Worm (Caenorhabditis elegans): ENCODE measurements around the gene Y94H6A.2.

The Y94H6A.2 gene

ce11 chrIV:2747385-2748007 lies 17.4 kb downstream of the Y94H6A.2 start:
- TF ChIP-seq sma-3 (GFP tag; optimal IDR thresholded peaks at IDR 0.05) (no peak), sma-9 (GFP tag; optimal IDR thresholded peaks at IDR 0.05) (peak; percentile 16), sma-9 (tag; optimal IDR thresholded peaks at IDR 0.05) (no peak)

- TF ChIP-seq fos-1 (tag; optimal IDR thresholded peaks at IDR 0.05) = peak; percentile 53
- no peak for TF ChIP-seq ZK546.5 (tag; optimal IDR thresholded peaks at IDR 0.05)
Measured at ce11 chrIV:2748863-2749451, 18.9 kb downstream of the Y94H6A.2 start.

ce11 chrIV:2750607-2751006 lies 20.5 kb downstream of the Y94H6A.2 start:
- no peak for TF ChIP-seq snpc-4 (tag; optimal IDR thresholded peaks at IDR 0.05)
- no peak for TF ChIP-seq nhr-10 (tag; optimal IDR thresholded peaks at IDR 0.05)
- no peak for TF ChIP-seq nhr-129 (tag; optimal IDR thresholded peaks at IDR 0.05)
- TF ChIP-seq nhr-6 (tag; optimal IDR thresholded peaks at IDR 0.05) = no peak
- no peak for TF ChIP-seq mab-5 (tag; optimal IDR thresholded peaks at IDR 0.05)
- TF ChIP-seq crh-2 (tag; optimal IDR thresholded peaks at IDR 0.05) = no peak
- no peak for TF ChIP-seq nhr-77 (tag; optimal IDR thresholded peaks at IDR 0.05)

- TF ChIP-seq nhr-23 (tag; optimal IDR thresholded peaks at IDR 0.05) = no peak
- no peak for TF ChIP-seq nhr-77 (tag; optimal IDR thresholded peaks at IDR 0.05)
- TF ChIP-seq fos-1 (tag; optimal IDR thresholded peaks at IDR 0.05) = no peak
- TF ChIP-seq ztf-1 (GFP tag; conservative IDR thresholded peaks at IDR 0.05) = no peak
- no peak for TF ChIP-seq nhr-21 (tag; optimal IDR thresholded peaks at IDR 0.05)
- no peak for TF ChIP-seq sma-3 (GFP tag; optimal IDR thresholded peaks at IDR 0.05)
- no peak for TF ChIP-seq unc-39 (tag; optimal IDR thresholded peaks at IDR 0.05)
Measured at ce11 chrIV:2751568-2751967, 21.5 kb downstream of the Y94H6A.2 start, which contains the start of gene Y54G2A.41. Y54G2A.41 (plus strand) TSS chrIV:2751868.

- TF ChIP-seq unc-39 (tag; optimal IDR thresholded peaks at IDR 0.05) (no peak), dmd-4 (tag; optimal IDR thresholded peaks at IDR 0.05) (no peak), blmp-1 (tag; optimal IDR thresholded peaks at IDR 0.05; ENCODE audit: insufficient read depth) (no peak), nhr-25 (tag; optimal IDR thresholded peaks at IDR 0.05) (no peak), unc-55 (GFP tag; optimal IDR thresholded peaks at IDR 0.05) (no peak), zag-1 (tag; optimal IDR thresholded peaks at IDR 0.05) (no peak)
Measured at ce11 chrIV:2753541-2753940, 23.4 kb downstream of the Y94H6A.2 start.

ce11 chrIV:2758079-2758478 lies 28.0 kb downstream of the Y94H6A.2 start:
- no peak for TF ChIP-seq dmd-4 (tag; optimal IDR thresholded peaks at IDR 0.05)

- TF ChIP-seq crh-2 (tag; optimal IDR thresholded peaks at IDR 0.05) (no peak), nhr-21 (tag; optimal IDR thresholded peaks at IDR 0.05) (no peak), dmd-4 (tag; optimal IDR thresholded peaks at IDR 0.05) (no peak), peb-1 (tag; optimal IDR thresholded peaks at IDR 0.05) (no peak), gmeb-1 (tag; optimal IDR thresholded peaks at IDR 0.05) (no peak), unc-62 (GFP tag; optimal IDR thresholded peaks at IDR 0.05) (no peak), lsy-2 (tag; optimal IDR thresholded peaks at IDR 0.05) (no peak), alr-1 (tag; optimal IDR thresholded peaks at IDR 0.05) (no peak), nhr-23 (tag; optimal IDR thresholded peaks at IDR 0.05) (no peak), ama-1 (optimal IDR thresholded peaks at IDR 0.05) (no peak), snpc-4 (tag; optimal IDR thresholded peaks at IDR 0.05) (no peak), fos-1 (tag; optimal IDR thresholded peaks at IDR 0.05) (no peak), R02D3.7 (tag; optimal IDR thresholded peaks at IDR 0.05) (no peak), sma-9 (GFP tag; optimal IDR thresholded peaks at IDR 0.05) (no peak), sma-9 (tag; optimal IDR thresholded peaks at IDR 0.05) (no peak), ZK546.5 (tag; optimal IDR thresholded peaks at IDR 0.05) (no peak), Y55F3AM.14 (GFP tag; optimal IDR thresholded peaks at IDR 0.05) (no peak), skn-1 (tag; optimal IDR thresholded peaks at IDR 0.05) (no peak), F13H6.1 (tag; optimal IDR thresholded peaks at IDR 0.05) (no peak)
Measured at ce11 chrIV:2759163-2759562, 29.1 kb downstream of the Y94H6A.2 start, which contains the start of gene Y54G2A.38. Y54G2A.38 (plus strand) TSS chrIV:2759463.
